Worm (Caenorhabditis elegans) whole organism, L2 larva: Measurements from ENCODE around the gene srj-26.

Experiments used
- lsy-2 ChIP-seq, 2 experiments: fragments of 150-350 bp in 1 of 2; sonication (generic microtip) in 1 of 2; optimal IDR thresholded peaks; 2 replicates each; lab custom pipeline; 2014 to 2017; ENCODE audit warnings: missing biosample characterization in 2 of 2, missing genetic modification characterization in 2 of 2
- snpc-4 ChIP-seq: fragments of 150-350 bp; optimal IDR thresholded peaks from 2 replicates; lab custom pipeline; 2014; ENCODE audit warnings: missing biosample characterization, missing genetic modification characterization

DNA sequence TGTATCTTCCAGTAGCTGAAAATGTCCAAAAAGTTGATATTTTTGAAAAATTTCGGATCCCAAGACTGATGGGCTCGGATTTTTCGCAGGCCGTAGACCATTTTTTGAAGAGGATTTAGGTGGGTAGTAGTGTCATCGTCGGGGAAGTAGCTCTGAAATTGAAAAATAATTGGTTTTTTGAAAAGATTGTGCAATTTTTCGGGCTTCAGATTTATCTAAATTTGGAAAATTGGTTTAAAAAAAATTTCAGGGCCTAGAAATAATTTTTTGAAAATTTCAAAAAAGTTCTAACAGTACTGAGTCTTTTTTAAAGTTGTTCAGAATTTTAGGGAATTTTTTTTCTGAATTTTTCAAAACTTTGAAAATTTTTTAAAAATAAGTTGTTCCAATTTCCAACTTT lies 38.3 kb upstream of the srj-26 start, which contains the start of gene nhr-288:
- TF ChIP-seq lsy-2 (tag; optimal IDR thresholded peaks at IDR 0.05; lab: Kevin White, UChicago), result no peak
- no peak for TF ChIP-seq snpc-4 (tag; lab: Kevin White, UChicago)
